Fruit fly (Drosophila melanogaster): ENCODE results near the gene CG43248.
A peak's percentile ranks its signal among the peaks of the same experiment; 100 is the strongest.

The CG43248 gene

dm6 chr3L:15527416-15527815 lies 3.9 kb downstream of the CG43248 start, which contains the start of gene CG42729:
TSS of gene CG42729 (minus strand) at chr3L:15527516.
- TF ChIP-seq pan (optimal IDR thresholded peaks at IDR 0.05) (no peak), CG9705 (GFP tag; optimal IDR thresholded peaks at IDR 0.05) (no peak), h (GFP tag; optimal IDR thresholded peaks at IDR 0.05) (no peak)

- TF ChIP-seq ey (GFP tag; optimal IDR thresholded peaks at IDR 0.05): no peak
- no peak for TF ChIP-seq Dfd (GFP tag; optimal IDR thresholded peaks at IDR 0.05)
- TF ChIP-seq sv (GFP tag; optimal IDR thresholded peaks at IDR 0.05): no peak
- no peak for TF ChIP-seq psq (GFP tag; optimal IDR thresholded peaks at IDR 0.05)
- TF ChIP-seq CG9705 (GFP tag; optimal IDR thresholded peaks at IDR 0.05): no peak
- no peak for TF ChIP-seq OdsH (GFP tag; optimal IDR thresholded peaks at IDR 0.05)
- TF ChIP-seq Myc (optimal IDR thresholded peaks at IDR 0.05): no peak
- TF ChIP-seq Mio (GFP tag; optimal IDR thresholded peaks at IDR 0.05): no peak
- no peak for TF ChIP-seq Dif (GFP tag; optimal IDR thresholded peaks at IDR 0.05; ENCODE audit: partially characterized antibody)
- no peak for TF ChIP-seq rgr (GFP tag; optimal IDR thresholded peaks at IDR 0.05)
- no peak for TF ChIP-seq sage (GFP tag; optimal IDR thresholded peaks at IDR 0.05)
- TF ChIP-seq pan (optimal IDR thresholded peaks at IDR 0.05): no peak
- TF ChIP-seq CG32264 (GFP tag; optimal IDR thresholded peaks at IDR 0.05): no peak
- no peak for TF ChIP-seq Hr78 (GFP tag; optimal IDR thresholded peaks at IDR 0.05)
- no peak for TF ChIP-seq Vsx2 (GFP tag; optimal IDR thresholded peaks at IDR 0.05; ENCODE audit: partially characterized antibody)
- TF ChIP-seq lola (GFP tag; optimal IDR thresholded peaks at IDR 0.05): no peak
- no peak for TF ChIP-seq Hnf4 (GFP tag; optimal IDR thresholded peaks at IDR 0.05)
- TF ChIP-seq fru (GFP tag; optimal IDR thresholded peaks at IDR 0.05): no peak
- no peak for TF ChIP-seq woc (GFP tag; optimal IDR thresholded peaks at IDR 0.05)
- TF ChIP-seq h (GFP tag; optimal IDR thresholded peaks at IDR 0.05): no peak
Observed at dm6 chr3L:15526712-15527111, 4.6 kb downstream of the CG43248 start, which contains the start of gene CG33985. TSS of gene CG33985 (minus strand) at chr3L:15526812.

dm6 chr3L:15525153-15525552 lies 6.1 kb downstream of the CG43248 start, which contains the start of gene CG33986:
TSS of gene CG33986 (minus strand) at chr3L:15525253.
- TF ChIP-seq OdsH (GFP tag; optimal IDR thresholded peaks at IDR 0.05) (no peak), Rel (GFP tag; optimal IDR thresholded peaks at IDR 0.05) (no peak), Rel (tag; optimal IDR thresholded peaks at IDR 0.05) (no peak), ey (GFP tag; optimal IDR thresholded peaks at IDR 0.05) (no peak), CrebA (GFP tag; optimal IDR thresholded peaks at IDR 0.05; ENCODE audit: borderline replicate concordance) (no peak), Hnf4 (GFP tag; optimal IDR thresholded peaks at IDR 0.05) (no peak), foxo (GFP tag; optimal IDR thresholded peaks at IDR 0.05) (no peak), pan (optimal IDR thresholded peaks at IDR 0.05) (no peak), CG9705 (GFP tag; optimal IDR thresholded peaks at IDR 0.05) (no peak), Myc (optimal IDR thresholded peaks at IDR 0.05) (no peak), Hr83 (GFP tag; optimal IDR thresholded peaks at IDR 0.05; ENCODE audit: poor library complexity, severe bottlenecking) (no peak), dsf (GFP tag; optimal IDR thresholded peaks at IDR 0.05; ENCODE audit: borderline replicate concordance) (no peak), lola (GFP tag; optimal IDR thresholded peaks at IDR 0.05) (no peak), dl (GFP tag; optimal IDR thresholded peaks at IDR 0.05; ENCODE audit: insufficient read depth in 1 of 2, partially characterized antibody in 2 of 2) (no peak), usp (GFP tag; optimal IDR thresholded peaks at IDR 0.05) (no peak), jim (GFP tag; optimal IDR thresholded peaks at IDR 0.05) (no peak), Hr78 (GFP tag; optimal IDR thresholded peaks at IDR 0.05) (no peak), Sp1 (GFP tag; optimal IDR thresholded peaks at IDR 0.05) (no peak), brk (GFP tag; optimal IDR thresholded peaks at IDR 0.05) (no peak), sage (GFP tag; optimal IDR thresholded peaks at IDR 0.05) (no peak)

dm6 chr3L:15523806-15524346 lies 7.4 kb downstream of the CG43248 start, which contains the start of gene CG7945:
TSS of gene CG7945 (minus strand) at chr3L:15524137.
- TF ChIP-seq fru (GFP tag; optimal IDR thresholded peaks at IDR 0.05): no peak
- TF ChIP-seq Rel (GFP tag; optimal IDR thresholded peaks at IDR 0.05): peak; percentile 47
- TF ChIP-seq Rel (tag; optimal IDR thresholded peaks at IDR 0.05): peak; percentile 99
- TF ChIP-seq OdsH (GFP tag; optimal IDR thresholded peaks at IDR 0.05): no peak
- peak; percentile 48 for TF ChIP-seq sage (GFP tag; optimal IDR thresholded peaks at IDR 0.05)
- TF ChIP-seq Hnf4 (GFP tag; optimal IDR thresholded peaks at IDR 0.05): peak; percentile 5
- no peak for TF ChIP-seq Myc (optimal IDR thresholded peaks at IDR 0.05)

- TF ChIP-seq Mio (GFP tag; optimal IDR thresholded peaks at IDR 0.05) (no peak), Myc (optimal IDR thresholded peaks at IDR 0.05) (no peak)
Observed at dm6 chr3L:15520320-15520719, 11.0 kb downstream of the CG43248 start, which contains the start of gene yellow-k. TSS of gene yellow-k (plus strand) at chr3L:15520620.

All from whole organism, wandering third instar larva.